Worm (Caenorhabditis elegans): ENCODE measurements around the gene ZK673.5.

DNA sequence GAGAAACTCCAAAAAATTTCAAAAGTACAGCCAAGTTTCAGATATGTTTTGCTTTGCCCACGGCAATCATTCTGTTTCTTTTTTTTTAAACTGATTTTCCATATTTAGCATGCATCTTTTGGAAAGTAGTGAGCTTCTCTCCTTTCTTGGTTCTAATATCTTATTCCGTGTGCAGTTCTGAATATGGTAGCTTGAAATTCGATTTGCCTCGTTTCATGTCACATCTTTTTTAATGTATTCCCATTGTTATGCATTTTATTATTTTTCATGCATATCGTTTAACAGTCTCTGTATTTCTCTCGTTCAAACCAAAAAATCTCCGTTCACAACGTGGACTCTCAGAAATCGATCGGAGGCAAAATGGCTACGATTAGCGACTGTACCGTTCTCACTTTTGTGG, 33.2 kb downstream of the ZK673.5 start, which contains the start of gene ZK666.14:
- TF ChIP-seq pha-4 (tag; optimal IDR thresholded peaks at IDR 0.05) (no peak), ets-4 (tag; optimal IDR thresholded peaks at IDR 0.05) (no peak), unc-42 (tag; optimal IDR thresholded peaks at IDR 0.05) (no peak), npax-4 (tag; optimal IDR thresholded peaks at IDR 0.05) (no peak), dve-1 (tag; optimal IDR thresholded peaks at IDR 0.05) (no peak), ama-1 (optimal IDR thresholded peaks at IDR 0.05) (no peak), ttx-3 (tag; optimal IDR thresholded peaks at IDR 0.05) (no peak), unc-86 (tag; optimal IDR thresholded peaks at IDR 0.05) (no peak), fkh-10 (GFP tag; optimal IDR thresholded peaks at IDR 0.05) (no peak), tbx-2 (tag; optimal IDR thresholded peaks at IDR 0.05) (no peak)
